Worm (Caenorhabditis elegans) whole organism, young adult: Measurements from ENCODE around the gene asp-1.

Experiments used
- B0035.1 ChIP-seq: sonication (generic microtip); optimal IDR thresholded peaks from 2 replicates; lab custom pipeline; 2016; ENCODE audit warnings: missing genetic modification characterization, mild to moderate bottlenecking, missing compliant biosample characterization, missing genotype, missing genetic modification reagents
- F52B5.7 ChIP-seq: sonication (generic microtip); optimal IDR thresholded peaks from 2 replicates; lab custom pipeline; 2016; ENCODE audit warnings: mild to moderate bottlenecking, missing genetic modification characterization, missing compliant biosample characterization
- die-1 ChIP-seq: sonication (generic microtip); optimal IDR thresholded peaks from 2 replicates; lab custom pipeline; 2016; ENCODE audit warnings: missing genotype, mild to moderate bottlenecking, missing genetic modification characterization, missing compliant biosample characterization
- hrde-1 ChIP-seq: sonication (generic microtip); optimal IDR thresholded peaks from 2 replicates; lab custom pipeline; 2016; ENCODE audit warnings: missing genetic modification characterization, mild to moderate bottlenecking, missing compliant biosample characterization, moderate library complexity, missing genotype, missing genetic modification reagents, borderline replicate concordance
- nhr-120 ChIP-seq: fragments of 200-800 bp; sonication (Bioruptor generic); IDR thresholded peaks from 2 replicates; pipeline ENCODE4 v1.3.6; 2022; ENCODE audit warnings: missing genetic modification characterization, missing compliant biosample characterization

DNA sequence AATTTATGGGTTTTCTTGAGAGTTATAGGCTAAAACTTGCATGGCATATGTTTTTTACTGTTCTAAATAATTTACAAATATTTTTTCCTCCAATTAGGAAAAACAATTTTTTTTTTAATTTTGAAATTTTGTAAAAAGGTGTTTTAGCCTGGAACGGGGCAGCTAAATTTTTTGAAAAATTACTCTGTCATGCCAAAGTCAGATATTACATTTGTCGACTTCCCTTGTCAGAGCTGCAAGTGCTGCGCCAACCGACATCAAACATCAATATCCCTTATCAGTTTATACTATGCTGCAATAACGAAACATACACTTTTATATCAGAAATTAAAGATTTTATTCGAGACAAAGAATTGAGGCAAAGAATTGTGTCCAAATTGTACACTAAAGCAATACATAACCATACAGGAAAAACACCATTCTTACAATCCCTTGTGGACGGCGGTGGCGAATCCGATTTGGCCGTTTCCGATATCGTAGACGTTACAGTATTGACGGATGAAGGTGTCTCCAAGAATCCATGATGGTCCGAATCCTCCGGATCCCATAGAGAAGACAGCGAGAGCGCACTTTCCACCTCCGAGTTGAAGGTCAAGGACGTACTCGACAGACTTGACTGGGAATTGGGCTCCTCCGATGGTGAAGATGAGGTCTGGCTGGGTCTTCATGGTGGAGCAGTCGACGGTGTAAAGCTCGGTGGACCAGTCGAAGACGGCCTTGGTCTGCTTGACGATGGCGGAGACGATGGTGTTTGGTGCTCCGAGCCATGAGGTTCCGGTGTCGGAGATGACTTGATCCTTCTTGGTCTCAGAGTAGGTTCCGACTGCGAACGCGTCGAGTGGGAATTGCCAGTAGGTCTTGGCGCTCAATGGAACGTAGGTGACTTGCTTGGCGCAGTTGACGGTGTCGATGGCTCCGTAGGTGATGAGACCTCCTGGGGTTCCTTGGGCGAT lies 1.1 kb downstream of the asp-1 start:
- TF ChIP-seq hrde-1 (tag; lab: Kevin White, UChicago), result no peak
- no peak for TF ChIP-seq F52B5.7 (tag; lab: Kevin White, UChicago)
- no peak for TF ChIP-seq nhr-120 (GFP tag; lab: Robert Waterston, UW)
- TF ChIP-seq B0035.1 (tag; lab: Kevin White, UChicago), result no peak
- no peak for TF ChIP-seq die-1 (tag; lab: Kevin White, UChicago)
